Fruit fly (Drosophila melanogaster): Measurements from ENCODE around the gene Pmm2.

Gene Pmm2

dm6 chr3L:12551671-12552070 lies 17.3 kb downstream of the Pmm2 start (continued):
- peak; percentile 69 for TF ChIP-seq CG8119 (GFP tag; IDR thresholded peaks at IDR 0.05)
- peak; percentile 47 for TF ChIP-seq CG6276 (GFP tag; optimal IDR thresholded peaks at IDR 0.05)
- peak; percentile 80 for TF ChIP-seq eg (GFP tag; IDR thresholded peaks at IDR 0.05)
- TF ChIP-seq CG11294 (GFP tag; IDR thresholded peaks at IDR 0.05): no peak
- peak; percentile 71 for TF ChIP-seq acj6 (GFP tag; optimal IDR thresholded peaks at IDR 0.05)
- TF ChIP-seq CG11762 (GFP tag; optimal IDR thresholded peaks at IDR 0.05; ENCODE audit: insufficient read depth): peak; percentile 41
- TF ChIP-seq Eip93F (GFP tag; optimal IDR thresholded peaks at IDR 0.05): no peak
- TF ChIP-seq CG15336 (GFP tag; IDR thresholded peaks at IDR 0.05): peak; percentile 67
- peak; percentile 62 for TF ChIP-seq CG9139 (GFP tag; optimal IDR thresholded peaks at IDR 0.05)
- TF ChIP-seq salr (GFP tag; optimal IDR thresholded peaks at IDR 0.05): peak; percentile 43 to 67
- TF ChIP-seq ss (GFP tag; optimal IDR thresholded peaks at IDR 0.05): peak; percentile 65 to 73
- TF ChIP-seq Eip75B (GFP tag; optimal IDR thresholded peaks at IDR 0.05): peak; percentile 77
- peak; percentile 68 for TF ChIP-seq OdsH (GFP tag; optimal IDR thresholded peaks at IDR 0.05)

dm6 chr3L:12557736-12558135 lies 23.3 kb downstream of the Pmm2 start:
- TF ChIP-seq net (GFP tag; optimal IDR thresholded peaks at IDR 0.05): peak; percentile 57
- TF ChIP-seq CG6792 (GFP tag; optimal IDR thresholded peaks at IDR 0.05): peak; percentile 61
- no peak for TF ChIP-seq CG16779 (tag; optimal IDR thresholded peaks at IDR 0.05)
- TF ChIP-seq spab (GFP tag; optimal IDR thresholded peaks at IDR 0.05): peak; percentile 65
- peak; percentile 68 for TF ChIP-seq CG8632 (GFP tag; optimal IDR thresholded peaks at IDR 0.05)
- peak; percentile 70 for TF ChIP-seq CG10669 (GFP tag; optimal IDR thresholded peaks at IDR 0.05)
- TF ChIP-seq Sox102F (GFP tag; optimal IDR thresholded peaks at IDR 0.05): peak; percentile 80
- TF ChIP-seq Lpt (GFP tag; optimal IDR thresholded peaks at IDR 0.05): no peak
- peak; percentile 23; the same call in 2 of the 3 replicates for TF ChIP-seq CG6163 (GFP tag; IDR thresholded peaks at IDR 0.05)
- peak; percentile 69 for TF ChIP-seq Ets96B (tag; optimal IDR thresholded peaks at IDR 0.05)
- TF ChIP-seq Hr38 (GFP tag; optimal IDR thresholded peaks at IDR 0.05): no peak
- peak; percentile 81 for TF ChIP-seq CG31627 (GFP tag; optimal IDR thresholded peaks at IDR 0.05)
- peak; percentile 57 for TF ChIP-seq CG3919 (GFP tag; optimal IDR thresholded peaks at IDR 0.05)
- peak; percentile 52 for TF ChIP-seq Blimp-1 (GFP tag; optimal IDR thresholded peaks at IDR 0.05)
- peak; percentile 24; the same call in 1 of the 3 replicates for TF ChIP-seq CG8119 (GFP tag; IDR thresholded peaks at IDR 0.05)
- peak in 1 of 2 experiments; percentile 12 for TF ChIP-seq salr (GFP tag; optimal IDR thresholded peaks at IDR 0.05)
- peak; percentile 57 for TF ChIP-seq Sox15 (GFP tag; optimal IDR thresholded peaks at IDR 0.05)
- peak; percentile 48 for TF ChIP-seq CG1621 (tag; optimal IDR thresholded peaks at IDR 0.05)
- no peak for TF ChIP-seq CG6854 (GFP tag; optimal IDR thresholded peaks at IDR 0.05)
- TF ChIP-seq esn (GFP tag; optimal IDR thresholded peaks at IDR 0.05): peak; percentile 84
- TF ChIP-seq dac (GFP tag; optimal IDR thresholded peaks at IDR 0.05): no peak
- TF ChIP-seq eg (GFP tag; IDR thresholded peaks at IDR 0.05): no peak
- TF ChIP-seq CG10631 (GFP tag; optimal IDR thresholded peaks at IDR 0.05): peak; percentile 62
- TF ChIP-seq pdm3 (GFP tag; optimal IDR thresholded peaks at IDR 0.05): peak; percentile 67
- TF ChIP-seq CG11294 (GFP tag; IDR thresholded peaks at IDR 0.05): no peak
- TF ChIP-seq fd85E (GFP tag; optimal IDR thresholded peaks at IDR 0.05): peak; percentile 3
- peak; percentile 62 for TF ChIP-seq OdsH (GFP tag; optimal IDR thresholded peaks at IDR 0.05)
- TF ChIP-seq CG15336 (GFP tag; IDR thresholded peaks at IDR 0.05): no peak
- TF ChIP-seq Eip93F (GFP tag; optimal IDR thresholded peaks at IDR 0.05): no peak
- peak; percentile 83 for TF ChIP-seq Hr39 (GFP tag; optimal IDR thresholded peaks at IDR 0.05)
- no peak for TF ChIP-seq Gug (GFP tag; IDR thresholded peaks at IDR 0.05)
- peak; percentile 62 to 63 for TF ChIP-seq ss (GFP tag; optimal IDR thresholded peaks at IDR 0.05)
- peak; percentile 70 for TF ChIP-seq achi (GFP tag; optimal IDR thresholded peaks at IDR 0.05)
- peak; percentile 50 for TF ChIP-seq CG8319 (GFP tag; optimal IDR thresholded peaks at IDR 0.05)
- peak; percentile 5 for TF ChIP-seq CG4318 (GFP tag; optimal IDR thresholded peaks at IDR 0.05)
- peak; percentile 61 for TF ChIP-seq CG32006 (GFP tag; optimal IDR thresholded peaks at IDR 0.05)
- peak; percentile 65 for TF ChIP-seq CG3032 (tag; optimal IDR thresholded peaks at IDR 0.05)
- TF ChIP-seq CG7368 (GFP tag; optimal IDR thresholded peaks at IDR 0.05): peak; percentile 51
- TF ChIP-seq cyc (GFP tag; optimal IDR thresholded peaks at IDR 0.05): peak; percentile 73
- TF ChIP-seq Met (GFP tag; optimal IDR thresholded peaks at IDR 0.05): peak; percentile 84
- peak; percentile 97 for TF ChIP-seq svp (GFP tag)
- TF ChIP-seq Smox (GFP tag; optimal IDR thresholded peaks at IDR 0.05): peak; percentile 74
- TF ChIP-seq Hr4 (GFP tag; optimal IDR thresholded peaks at IDR 0.05): peak; percentile 49
- TF ChIP-seq CG9139 (GFP tag; optimal IDR thresholded peaks at IDR 0.05): peak; percentile 5
- peak; percentile 69 for TF ChIP-seq Eip75B (GFP tag; optimal IDR thresholded peaks at IDR 0.05)
- peak; percentile 74 for TF ChIP-seq Sox14 (GFP tag; optimal IDR thresholded peaks at IDR 0.05)

All from whole organism, prepupa.